Worm (Caenorhabditis elegans): ENCODE data around the gene ZK1240.8.
"Not testable (repeated sequence)": the region's sequence is repeated elsewhere in the genome, so short reads cannot be mapped to it uniquely, and the experiment has no call there.

DNA sequence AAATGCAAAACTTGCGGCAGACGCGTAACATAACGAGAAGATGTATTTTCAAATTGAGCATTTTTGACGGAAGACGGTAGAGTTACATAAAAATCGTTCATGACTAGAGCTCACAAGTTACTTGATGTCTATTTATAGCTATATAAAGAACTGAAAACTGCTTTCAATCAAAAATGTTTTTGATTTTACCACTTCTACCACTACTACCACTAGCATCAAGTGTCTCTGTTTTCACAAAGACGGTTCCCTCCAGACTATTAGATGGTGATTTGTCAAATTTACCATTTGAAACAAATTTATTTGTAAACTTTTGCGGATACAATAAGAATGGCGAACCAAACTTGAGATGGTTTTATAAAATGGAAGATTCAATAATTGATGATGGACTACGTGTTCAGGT is 46.3 kb downstream of the ZK1240.8 start, which contains the start of gene K09F6.9:
- not testable (repeated sequence) for TF ChIP-seq snpc-4, jun-1, nhr-11 (tag; optimal IDR thresholded peaks at IDR 0.05)

Measured in whole organism, L3 larva.